Worm (Caenorhabditis elegans): ENCODE data around the gene best-4.

- no peak for TF ChIP-seq nhr-90 (tag; optimal IDR thresholded peaks at IDR 0.05; ENCODE audit: poor library complexity)
- no peak for TF ChIP-seq lin-39 (tag; optimal IDR thresholded peaks at IDR 0.05)
- no peak for TF ChIP-seq mdl-1 (tag; optimal IDR thresholded peaks at IDR 0.05)
- no peak for TF ChIP-seq ztf-11 (tag; optimal IDR thresholded peaks at IDR 0.05)
- no peak for TF ChIP-seq unc-62 (GFP tag; optimal IDR thresholded peaks at IDR 0.05)
- no peak for TF ChIP-seq hlh-17 (GFP tag; optimal IDR thresholded peaks at IDR 0.05; ENCODE audit: borderline replicate concordance)
- no peak for TF ChIP-seq egl-27 (tag; optimal IDR thresholded peaks at IDR 0.05)
- no peak for TF ChIP-seq lir-3 (tag; optimal IDR thresholded peaks at IDR 0.05; ENCODE audit: poor library complexity)
- no peak for TF ChIP-seq efl-3 (GFP tag; optimal IDR thresholded peaks at IDR 0.05)
- no peak for TF ChIP-seq sup-37 (GFP tag; optimal IDR thresholded peaks at IDR 0.05)
- TF ChIP-seq lin-15B (tag; optimal IDR thresholded peaks at IDR 0.05) = no peak
Measured at ce11 chrII:12685-13084, 1.0 kb upstream of the best-4 start, which contains the start of gene best-3.
